Worm (Caenorhabditis elegans): ENCODE results near the gene F44G4.7.

Gene F44G4.7

DNA sequence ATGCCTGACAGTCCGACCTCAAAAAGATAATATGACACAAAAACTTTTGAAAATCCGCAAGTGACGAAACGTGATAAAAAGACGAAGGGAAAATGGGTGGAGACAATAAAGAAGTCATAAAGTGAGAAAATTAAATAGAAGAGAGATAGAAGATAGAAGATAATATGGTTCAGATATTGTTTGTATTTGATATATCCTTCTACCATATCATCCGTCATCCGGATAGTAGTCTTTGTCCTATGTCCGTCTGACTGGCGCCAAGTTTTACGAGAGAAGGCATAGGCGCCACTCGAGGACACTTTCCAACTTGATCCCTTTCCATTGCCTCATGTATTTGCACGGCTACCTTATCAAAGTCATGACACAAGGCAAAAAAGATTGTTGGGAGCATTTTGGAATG, 26.9 kb upstream of the F44G4.7 start:
- TF ChIP-seq R02D3.7 (tag; optimal IDR thresholded peaks at IDR 0.05) (no peak), sma-3 (GFP tag; optimal IDR thresholded peaks at IDR 0.05) (peak; percentile 77), fos-1 (tag; optimal IDR thresholded peaks at IDR 0.05) (peak; percentile 10), lsy-2 (tag; optimal IDR thresholded peaks at IDR 0.05) (no peak), nhr-129 (tag; optimal IDR thresholded peaks at IDR 0.05) (peak; percentile 30), sma-9 (GFP tag; optimal IDR thresholded peaks at IDR 0.05) (peak; percentile 36), sma-9 (tag; optimal IDR thresholded peaks at IDR 0.05) (no peak), ama-1 (optimal IDR thresholded peaks at IDR 0.05) (no peak), nhr-21 (tag; optimal IDR thresholded peaks at IDR 0.05) (peak; percentile 47)

DNA sequence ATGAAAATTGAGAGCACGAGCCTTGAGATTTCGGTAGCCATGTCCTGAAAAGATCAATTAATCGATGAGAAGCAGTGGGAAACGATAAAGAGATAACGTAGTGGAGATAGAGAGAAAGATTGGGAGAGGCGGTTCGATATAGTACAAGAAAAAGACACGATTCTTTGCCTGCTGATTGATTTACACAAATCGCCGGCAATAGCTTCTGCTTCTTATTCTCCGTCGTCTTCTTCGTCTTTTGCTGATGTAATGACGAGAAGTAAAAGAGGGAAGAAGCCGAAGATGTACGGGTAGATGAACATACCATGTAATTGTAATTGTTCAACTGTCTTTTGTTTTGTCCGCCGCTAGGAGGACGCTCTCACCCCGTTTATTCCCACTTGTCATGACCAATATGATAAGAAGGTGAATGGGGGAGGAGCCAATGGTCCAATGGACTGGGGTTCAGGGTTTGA, 24.3 kb upstream of the F44G4.7 start, which contains the start of gene F37B12.1:
F37B12.1 (minus strand) TSS at position 51 of the 455 bp plus-strand sequence.
- no peak for TF ChIP-seq nhr-23 (tag; optimal IDR thresholded peaks at IDR 0.05)
- TF ChIP-seq unc-55 (GFP tag; optimal IDR thresholded peaks at IDR 0.05), result no peak
- no peak for TF ChIP-seq ztf-11 (tag; optimal IDR thresholded peaks at IDR 0.05)
- no peak for TF ChIP-seq elt-3 (tag; optimal IDR thresholded peaks at IDR 0.05)
- TF ChIP-seq ceh-82 (tag; optimal IDR thresholded peaks at IDR 0.05), result no peak
- no peak for TF ChIP-seq mbf-1 (tag; optimal IDR thresholded peaks at IDR 0.05)
- TF ChIP-seq C34F6.9 (tag; optimal IDR thresholded peaks at IDR 0.05), result no peak
- no peak for TF ChIP-seq nhr-237 (tag; optimal IDR thresholded peaks at IDR 0.05)
- no peak for TF ChIP-seq sem-4 (tag; optimal IDR thresholded peaks at IDR 0.05)
- no peak for TF ChIP-seq lin-39 (tag; optimal IDR thresholded peaks at IDR 0.05)
- TF ChIP-seq zag-1 (tag; optimal IDR thresholded peaks at IDR 0.05), result no peak

DNA sequence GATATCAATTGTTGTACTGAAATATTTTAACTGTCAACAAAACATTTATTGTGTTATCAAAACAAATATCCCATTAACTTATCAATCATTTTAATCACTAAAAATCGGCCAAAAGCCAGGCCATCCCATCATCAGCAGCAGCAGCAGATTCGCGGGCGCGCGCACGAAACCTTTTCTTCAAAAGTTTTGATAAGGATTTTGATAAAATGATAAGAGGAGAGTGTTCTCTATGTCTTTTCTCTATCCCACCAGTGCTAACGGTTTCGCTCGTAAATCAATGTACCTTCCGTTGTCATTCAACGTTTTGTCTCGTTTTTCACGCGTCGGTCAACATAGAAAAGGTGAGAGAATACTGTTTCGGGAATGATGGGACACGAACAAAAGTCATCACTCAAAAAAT, 23.1 kb upstream of the F44G4.7 start:
- TF ChIP-seq sem-4 (tag; optimal IDR thresholded peaks at IDR 0.05), result no peak
- no peak for TF ChIP-seq lsy-2 (tag; optimal IDR thresholded peaks at IDR 0.05)
- no peak for TF ChIP-seq lin-13 (GFP tag; optimal IDR thresholded peaks at IDR 0.05)
- no peak for TF ChIP-seq zag-1 (tag; optimal IDR thresholded peaks at IDR 0.05)
- no peak for TF ChIP-seq ztf-4 (tag; optimal IDR thresholded peaks at IDR 0.05)
- TF ChIP-seq nhr-12 (tag; optimal IDR thresholded peaks at IDR 0.05), result no peak
- TF ChIP-seq nhr-25 (tag; optimal IDR thresholded peaks at IDR 0.05), result peak; percentile 26
- no peak for TF ChIP-seq unc-62 (GFP tag; optimal IDR thresholded peaks at IDR 0.05)
- TF ChIP-seq aly-2 (tag; optimal IDR thresholded peaks at IDR 0.05), result no peak
- TF ChIP-seq lin-39 (tag; optimal IDR thresholded peaks at IDR 0.05), result no peak
- TF ChIP-seq C34F6.9 (tag; optimal IDR thresholded peaks at IDR 0.05), result no peak
- no peak for TF ChIP-seq nhr-23 (tag; optimal IDR thresholded peaks at IDR 0.05)
- no peak for TF ChIP-seq peb-1 (tag; optimal IDR thresholded peaks at IDR 0.05)
- no peak for TF ChIP-seq R02D3.7 (tag; optimal IDR thresholded peaks at IDR 0.05)
- TF ChIP-seq nhr-77 (tag; optimal IDR thresholded peaks at IDR 0.05), result no peak
- peak; percentile 32 for TF ChIP-seq nhr-21 (tag; optimal IDR thresholded peaks at IDR 0.05)
- peak; percentile 43 for TF ChIP-seq sma-3 (GFP tag; optimal IDR thresholded peaks at IDR 0.05)
- TF ChIP-seq ama-1 (optimal IDR thresholded peaks at IDR 0.05), result no peak
- TF ChIP-seq ceh-82 (tag; optimal IDR thresholded peaks at IDR 0.05), result no peak
- no peak for TF ChIP-seq mdl-1 (tag; optimal IDR thresholded peaks at IDR 0.05)
- no peak for TF ChIP-seq ceh-16 (tag; optimal IDR thresholded peaks at IDR 0.05)
- peak; percentile 59 for TF ChIP-seq sma-9 (GFP tag; optimal IDR thresholded peaks at IDR 0.05)
- TF ChIP-seq sma-9 (tag; optimal IDR thresholded peaks at IDR 0.05), result no peak
- no peak for TF ChIP-seq unc-55 (GFP tag; optimal IDR thresholded peaks at IDR 0.05)
- no peak for TF ChIP-seq skn-1 (tag; optimal IDR thresholded peaks at IDR 0.05)
- no peak for TF ChIP-seq elt-1 (tag; optimal IDR thresholded peaks at IDR 0.05)
- TF ChIP-seq F13H6.1 (tag; optimal IDR thresholded peaks at IDR 0.05), result no peak
- TF ChIP-seq fos-1 (tag; optimal IDR thresholded peaks at IDR 0.05), result peak; percentile 17
- no peak for TF ChIP-seq nhr-237 (tag; optimal IDR thresholded peaks at IDR 0.05)

DNA sequence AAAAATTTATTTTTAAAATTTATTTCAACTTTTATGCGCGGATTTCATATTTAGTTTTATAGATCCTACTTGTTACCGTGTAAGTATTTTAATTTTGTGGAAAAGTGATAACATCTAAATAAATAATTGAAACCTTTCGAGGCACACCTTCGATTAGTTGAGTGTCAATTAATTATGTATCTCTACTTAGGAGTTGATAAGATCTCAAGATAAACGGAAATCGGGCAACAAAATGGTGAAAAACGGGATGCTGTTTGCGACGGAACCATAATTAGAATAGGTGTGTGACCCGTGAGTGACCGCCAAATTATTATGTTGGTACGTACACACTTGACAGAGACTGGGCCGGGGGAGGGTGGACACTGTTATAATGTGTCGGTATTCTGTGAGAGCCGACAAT, 21.4 kb upstream of the F44G4.7 start:
- peak; percentile 28 for TF ChIP-seq nhr-21 (tag; optimal IDR thresholded peaks at IDR 0.05)
- no peak for TF ChIP-seq ZK546.5 (tag; optimal IDR thresholded peaks at IDR 0.05)
- no peak for TF ChIP-seq Y55F3AM.14 (GFP tag; optimal IDR thresholded peaks at IDR 0.05)
- TF ChIP-seq ceh-16 (tag; optimal IDR thresholded peaks at IDR 0.05), result peak; percentile 72

DNA sequence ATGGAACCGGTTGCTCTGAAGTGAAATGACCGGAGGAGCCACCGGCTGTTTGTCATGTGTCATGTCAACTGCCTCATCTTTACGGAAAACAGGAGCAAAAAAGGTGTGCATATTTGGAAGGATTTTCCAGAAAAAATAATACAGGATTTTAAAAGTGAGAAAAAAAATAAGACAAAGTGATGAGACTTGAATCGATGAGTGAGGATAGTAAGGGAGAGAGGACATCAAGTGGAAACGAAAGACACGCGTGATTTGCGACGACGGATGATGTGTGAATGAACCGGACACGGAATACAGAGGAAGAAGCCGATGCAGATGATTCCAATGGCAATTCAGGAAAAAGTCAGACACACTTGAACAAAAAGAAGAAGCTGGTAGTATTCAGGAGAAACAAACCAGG, 19.3 kb upstream of the F44G4.7 start:
- TF ChIP-seq sma-3 (GFP tag; optimal IDR thresholded peaks at IDR 0.05) (no peak), sma-9 (GFP tag; optimal IDR thresholded peaks at IDR 0.05) (no peak), sma-9 (tag; optimal IDR thresholded peaks at IDR 0.05) (no peak), ZK546.5 (tag; optimal IDR thresholded peaks at IDR 0.05) (no peak), skn-1 (tag; optimal IDR thresholded peaks at IDR 0.05) (no peak), C34F6.9 (tag; optimal IDR thresholded peaks at IDR 0.05) (no peak), Y55F3AM.14 (GFP tag; optimal IDR thresholded peaks at IDR 0.05) (no peak), nhr-25 (tag; optimal IDR thresholded peaks at IDR 0.05) (no peak), nhr-12 (tag; optimal IDR thresholded peaks at IDR 0.05) (no peak), elt-3 (tag; optimal IDR thresholded peaks at IDR 0.05) (no peak), nhr-21 (tag; optimal IDR thresholded peaks at IDR 0.05) (no peak), snpc-4 (tag; optimal IDR thresholded peaks at IDR 0.05) (no peak), peb-1 (tag; optimal IDR thresholded peaks at IDR 0.05) (no peak), ztf-4 (tag; optimal IDR thresholded peaks at IDR 0.05) (no peak)

All from whole organism, L2 larva.